Worm (Caenorhabditis elegans): ENCODE data around the gene zip-11.

The zip-11 gene

ce11 chrIV:3338676-3339075, 27.6 kb downstream of the zip-11 start, which contains the start of gene hrpa-1 (continued):
- TF ChIP-seq nhr-6 (tag; optimal IDR thresholded peaks at IDR 0.05) = peak; percentile 60
- TF ChIP-seq sma-3 (GFP tag; optimal IDR thresholded peaks at IDR 0.05) = peak; percentile 81
- peak; percentile 76 for TF ChIP-seq F13H6.1 (tag; optimal IDR thresholded peaks at IDR 0.05)
- peak; percentile 88 for TF ChIP-seq nhr-25 (tag; optimal IDR thresholded peaks at IDR 0.05)
- TF ChIP-seq nhr-10 (tag; optimal IDR thresholded peaks at IDR 0.05) = no peak
- no peak for TF ChIP-seq ceh-16 (tag; optimal IDR thresholded peaks at IDR 0.05)
- peak; percentile 62 for TF ChIP-seq nhr-21 (tag; optimal IDR thresholded peaks at IDR 0.05)
- peak; percentile 17 for TF ChIP-seq zag-1 (tag; optimal IDR thresholded peaks at IDR 0.05)
- no peak for TF ChIP-seq nhr-11 (tag; optimal IDR thresholded peaks at IDR 0.05)
- peak; percentile 28 for TF ChIP-seq blmp-1 (tag; optimal IDR thresholded peaks at IDR 0.05; ENCODE audit: insufficient read depth)
- TF ChIP-seq sem-4 (tag; optimal IDR thresholded peaks at IDR 0.05) = peak; percentile 56
- TF ChIP-seq ZK546.5 (tag; optimal IDR thresholded peaks at IDR 0.05) = peak; percentile 66
- no peak for TF ChIP-seq dmd-4 (tag; optimal IDR thresholded peaks at IDR 0.05)
- peak; percentile 90 for TF ChIP-seq crh-2 (tag; optimal IDR thresholded peaks at IDR 0.05)
- TF ChIP-seq ama-1 (optimal IDR thresholded peaks at IDR 0.05) = peak; percentile 64
- peak; percentile 68 for TF ChIP-seq ztf-4 (tag; optimal IDR thresholded peaks at IDR 0.05)

ce11 chrIV:3341170-3341569, 30.1 kb downstream of the zip-11 start, which contains the start of gene F42A6.2:
TSS of gene F42A6.2 (plus strand) at chrIV:3341470.
- TF ChIP-seq nhr-237 (tag; optimal IDR thresholded peaks at IDR 0.05) (no peak), elt-3 (tag; optimal IDR thresholded peaks at IDR 0.05) (no peak), dmd-4 (tag; optimal IDR thresholded peaks at IDR 0.05) (no peak), lin-13 (GFP tag; optimal IDR thresholded peaks at IDR 0.05) (no peak), lin-11 (tag; optimal IDR thresholded peaks at IDR 0.05) (no peak), unc-55 (GFP tag; optimal IDR thresholded peaks at IDR 0.05) (no peak), ceh-16 (tag; optimal IDR thresholded peaks at IDR 0.05) (no peak), nhr-12 (tag; optimal IDR thresholded peaks at IDR 0.05) (no peak), ama-1 (optimal IDR thresholded peaks at IDR 0.05) (no peak), fos-1 (tag; optimal IDR thresholded peaks at IDR 0.05) (no peak), nhr-25 (tag; optimal IDR thresholded peaks at IDR 0.05) (no peak), blmp-1 (tag; optimal IDR thresholded peaks at IDR 0.05; ENCODE audit: insufficient read depth) (no peak), unc-39 (tag; optimal IDR thresholded peaks at IDR 0.05) (no peak), sma-9 (GFP tag; optimal IDR thresholded peaks at IDR 0.05) (no peak), sma-9 (tag; optimal IDR thresholded peaks at IDR 0.05) (no peak), snpc-4 (tag; optimal IDR thresholded peaks at IDR 0.05) (no peak), Y55F3AM.14 (GFP tag; optimal IDR thresholded peaks at IDR 0.05) (no peak)

ce11 chrIV:3345484-3345883, 34.4 kb downstream of the zip-11 start:
- no peak for TF ChIP-seq fos-1 (tag; optimal IDR thresholded peaks at IDR 0.05)
- no peak for TF ChIP-seq unc-62 (GFP tag; optimal IDR thresholded peaks at IDR 0.05)
- TF ChIP-seq aly-2 (tag; optimal IDR thresholded peaks at IDR 0.05) = no peak
- no peak for TF ChIP-seq elt-3 (tag; optimal IDR thresholded peaks at IDR 0.05)
- TF ChIP-seq lin-13 (GFP tag; optimal IDR thresholded peaks at IDR 0.05) = no peak
- no peak for TF ChIP-seq ztf-4 (tag; optimal IDR thresholded peaks at IDR 0.05)

ce11 chrIV:3348334-3348733, 37.3 kb downstream of the zip-11 start:
- TF ChIP-seq gmeb-1 (tag; optimal IDR thresholded peaks at IDR 0.05) (no peak), sem-4 (tag; optimal IDR thresholded peaks at IDR 0.05) (no peak), ZK546.5 (tag; optimal IDR thresholded peaks at IDR 0.05) (no peak), mdl-1 (tag; optimal IDR thresholded peaks at IDR 0.05) (no peak), nhr-12 (tag; optimal IDR thresholded peaks at IDR 0.05) (no peak)

ce11 chrIV:3349977-3350580, 39.0 kb downstream of the zip-11 start, which contains the start of gene elks-1:
TSS of gene elks-1 (minus strand) at chrIV:3350027.
- TF ChIP-seq sem-4 (tag; optimal IDR thresholded peaks at IDR 0.05) = peak; percentile 8
- peak; percentile 11 for TF ChIP-seq C34F6.9 (tag; optimal IDR thresholded peaks at IDR 0.05)
- TF ChIP-seq nhr-77 (tag; optimal IDR thresholded peaks at IDR 0.05) = no peak
- TF ChIP-seq unc-55 (GFP tag; optimal IDR thresholded peaks at IDR 0.05) = peak; percentile 51
- no peak for TF ChIP-seq elt-3 (tag; optimal IDR thresholded peaks at IDR 0.05)
- no peak for TF ChIP-seq ceh-16 (tag; optimal IDR thresholded peaks at IDR 0.05)
- peak in 1 of 2 experiments; percentile 40 for TF ChIP-seq lsy-2 (tag; optimal IDR thresholded peaks at IDR 0.05)
- TF ChIP-seq ztf-11 (tag; optimal IDR thresholded peaks at IDR 0.05) = no peak
- no peak for TF ChIP-seq ama-1 (optimal IDR thresholded peaks at IDR 0.05)
